Worm (Caenorhabditis elegans) whole organism, young adult: Measurements from ENCODE around the gene srr-10.

Experiments
- B0019.2 ChIP-seq: fragments of 200-800 bp; sonication (Bioruptor generic); conservative IDR thresholded peaks from 2 replicates; pipeline ENCODE4 v1.3.6; 2022; ENCODE audit warnings: missing genetic modification reagents, missing genetic modification characterization, missing compliant biosample characterization
- F22D6.2 ChIP-seq: sonication (generic microtip); optimal IDR thresholded peaks from 2 replicates; lab custom pipeline; 2016; ENCODE audit warnings: mild to moderate bottlenecking, missing genetic modification characterization, missing compliant biosample characterization
- F49E8.2 ChIP-seq: sonication (generic microtip); optimal IDR thresholded peaks from 3 replicates; lab custom pipeline; 2017; ENCODE audit warnings: missing genetic modification characterization, mild to moderate bottlenecking, missing compliant biosample characterization, antibody characterized with exemption, moderate library complexity; ENCODE audit not compliant: insufficient read depth
- ama-1 ChIP-seq, 3 experiments: fragments of 150-350 bp in 1 of 3; sonication (generic microtip) in 2 of 3; optimal IDR thresholded peaks; 2 replicates each; lab custom pipeline; 2014 to 2018; ENCODE audit warnings: missing biosample characterization in 2 of 3, missing genetic modification characterization in 2 of 3, missing genetic modification reagents in 2 of 3
- aptf-3 ChIP-seq: fragments of 200-800 bp; sonication (Bioruptor generic); IDR thresholded peaks from 2 replicates; pipeline ENCODE4 v1.3.6; 2022; ENCODE audit warnings: missing genetic modification characterization, missing compliant biosample characterization
- cebp-2 ChIP-seq: fragments of 200-800 bp; sonication (Bioruptor generic); IDR thresholded peaks from 2 replicates; pipeline ENCODE4 v1.3.6; 2022; ENCODE audit warnings: missing genetic modification characterization, missing compliant biosample characterization
- ceh-40 ChIP-seq: fragments of 200-800 bp; sonication (Bioruptor generic); IDR thresholded peaks from 2 replicates; pipeline ENCODE4 v1.3.6; 2022; ENCODE audit warnings: missing genetic modification characterization, missing compliant biosample characterization
- dox-1 ChIP-seq: fragments of 200-800 bp; sonication (Bioruptor generic); IDR thresholded peaks from 2 replicates; pipeline ENCODE4 v1.3.6; 2022; ENCODE audit warnings: missing genetic modification reagents, missing genetic modification characterization, missing compliant biosample characterization
- dpl-1 ChIP-seq: fragments of 150-350 bp; optimal IDR thresholded peaks from 2 replicates; lab custom pipeline; 2014; ENCODE audit warnings: missing biosample characterization, missing genetic modification reagents, missing genetic modification characterization
- him-1 ChIP-seq: sonication (generic microtip); optimal IDR thresholded peaks from 2 replicates; lab custom pipeline; 2016; ENCODE audit warnings: missing genotype, missing genetic modification reagents, missing genetic modification characterization, missing compliant biosample characterization
- lir-1 ChIP-seq: fragments of 200-800 bp; sonication (Bioruptor generic); conservative IDR thresholded peaks from 2 replicates; pipeline ENCODE4 v1.3.6; 2022; ENCODE audit warnings: missing genetic modification reagents, missing genetic modification characterization, missing compliant biosample characterization
- nhr-90 ChIP-seq: sonication (generic microtip); optimal IDR thresholded peaks from 2 replicates; lab custom pipeline; 2016; ENCODE audit warnings: missing genotype, mild to moderate bottlenecking, missing genetic modification characterization, missing compliant biosample characterization
- snpc-4 ChIP-seq, 5 experiments: fragments of 150-350 bp in 1 of 5; sonication (generic microtip) in 4 of 5; optimal IDR thresholded peaks; 2 replicates each; lab custom pipeline; 2014 to 2018; ENCODE audit warnings: missing genetic modification characterization in 5 of 5, missing biosample characterization in 3 of 5, antibody characterized with exemption in 2 of 5, mild to moderate bottlenecking in 2 of 5, missing compliant biosample characterization in 2 of 5, missing genotype in 2 of 5, moderate library complexity in 2 of 5, missing genetic modification reagents in 1 of 5
- ztf-6 ChIP-seq: fragments of 200-800 bp; sonication (Bioruptor generic); IDR thresholded peaks from 2 replicates; pipeline ENCODE4 v1.3.6; 2022; ENCODE audit warnings: missing genetic modification reagents, missing genetic modification characterization, missing compliant biosample characterization

DNA sequence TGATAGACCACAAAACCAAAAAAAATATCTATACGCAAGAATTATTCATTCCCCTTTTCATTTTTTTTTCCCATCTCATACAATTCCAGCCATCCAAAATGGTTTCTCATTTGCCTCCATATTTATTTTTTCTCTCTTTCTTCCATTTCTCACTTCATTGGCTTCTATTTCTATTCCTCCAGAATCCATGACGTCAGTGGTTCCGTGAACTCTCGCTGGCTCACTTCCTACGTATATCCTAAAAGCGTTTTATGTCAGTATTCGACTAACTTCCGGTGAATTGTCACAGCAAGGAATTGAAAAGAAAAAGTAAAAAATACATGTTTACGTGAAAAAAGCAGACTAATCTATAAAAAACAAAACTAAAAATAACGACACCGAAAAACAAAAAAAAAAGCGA, 8.5 kb upstream of the srr-10 start:
- no peak for TF ChIP-seq aptf-3 (GFP tag; lab: Robert Waterston, UW)
- TF ChIP-seq snpc-4 (GFP tag; optimal IDR thresholded peaks at IDR 0.05; lab: Kevin White, UChicago): no peak
- TF ChIP-seq snpc-4 (tag; optimal IDR thresholded peaks at IDR 0.05; lab: Kevin White, UChicago): no peak
- no peak for TF ChIP-seq ama-1 (optimal IDR thresholded peaks at IDR 0.05; lab: Kevin White, UChicago)
- TF ChIP-seq ama-1 (GFP tag; optimal IDR thresholded peaks at IDR 0.05; lab: Kevin White, UChicago): no peak
- TF ChIP-seq nhr-90 (tag; lab: Kevin White, UChicago): no peak
- TF ChIP-seq ceh-40 (GFP tag; lab: Robert Waterston, UW): no peak
- TF ChIP-seq lir-1 (GFP tag; lab: Robert Waterston, UW): no peak
- TF ChIP-seq cebp-2 (GFP tag; lab: Robert Waterston, UW): no peak
- TF ChIP-seq dox-1 (GFP tag; lab: Robert Waterston, UW): no peak
- no peak for TF ChIP-seq F22D6.2 (tag; lab: Kevin White, UChicago)
- TF ChIP-seq ztf-6 (GFP tag; lab: Robert Waterston, UW): no peak
- TF ChIP-seq dpl-1 (GFP tag; lab: Kevin White, UChicago): no peak
- no peak for TF ChIP-seq him-1 (tag; lab: Kevin White, UChicago)
- TF ChIP-seq B0019.2: no peak
- TF ChIP-seq F49E8.2 (tag; lab: Kevin White, UChicago): no peak
